Worm (Caenorhabditis elegans) whole organism, L1 larva: ENCODE measurements around the gene del-2.

Experiments used
- C04F5.9 ChIP-seq: sonication (generic microtip); optimal IDR thresholded peaks from 2 replicates; lab custom pipeline; 2016; ENCODE audit warnings: missing genetic modification characterization, missing compliant biosample characterization
- C34B4.2 ChIP-seq: sonication (generic microtip); optimal IDR thresholded peaks from 2 replicates; lab custom pipeline; 2017; ENCODE audit warnings: mild to moderate bottlenecking, missing genetic modification characterization, missing compliant biosample characterization
- F16B12.6 ChIP-seq: fragments of 150-350 bp; optimal IDR thresholded peaks from 2 replicates; lab custom pipeline; 2014; ENCODE audit warnings: missing biosample characterization, missing genetic modification characterization
- aly-2 ChIP-seq: fragments of 150-350 bp; optimal IDR thresholded peaks from 2 replicates; lab custom pipeline; 2014; ENCODE audit warnings: missing biosample characterization, missing genetic modification characterization
- ama-1 ChIP-seq: fragments of 150-350 bp; optimal IDR thresholded peaks from 2 replicates; lab custom pipeline; 2014
- blmp-1 ChIP-seq: fragments of 150-350 bp; optimal IDR thresholded peaks from 2 replicates; lab custom pipeline; 2014; ENCODE audit warnings: missing biosample characterization, missing genetic modification characterization
- ceh-63 ChIP-seq: fragments of 200-800 bp; sonication (Bioruptor generic); optimal IDR thresholded peaks from 2 replicates; lab custom pipeline; 2018; ENCODE audit warnings: mild to moderate bottlenecking, missing genetic modification characterization, missing compliant biosample characterization
- ceh-8 ChIP-seq: fragments of 200-800 bp; sonication (Bioruptor generic); optimal IDR thresholded peaks from 2 replicates; lab custom pipeline; 2018; ENCODE audit warnings: mild to moderate bottlenecking, missing genetic modification characterization, moderate library complexity, missing compliant biosample characterization
- ceh-82 ChIP-seq, 3 experiments: fragments of 150-350 bp in 1 of 3; sonication (generic microtip) in 2 of 3; optimal IDR thresholded peaks; 2 replicates each; lab custom pipeline; 2014 to 2017; ENCODE audit warnings: missing biosample characterization in 3 of 3, missing genetic modification characterization in 3 of 3
- ceh-90 ChIP-seq: sonication (generic microtip); optimal IDR thresholded peaks from 2 replicates; lab custom pipeline; 2016; ENCODE audit warnings: missing genetic modification characterization, missing compliant biosample characterization
- ces-1 ChIP-seq: fragments of 150-350 bp; optimal IDR thresholded peaks from 2 replicates; lab custom pipeline; 2014; ENCODE audit warnings: missing biosample characterization, missing genetic modification reagents, missing genetic modification characterization
- dsc-1 ChIP-seq: sonication (generic microtip); optimal IDR thresholded peaks from 2 replicates; lab custom pipeline; 2016; ENCODE audit warnings: mild to moderate bottlenecking, missing genetic modification characterization, missing compliant biosample characterization
- elt-2 ChIP-seq: sonication (generic microtip); optimal IDR thresholded peaks from 2 replicates; lab custom pipeline; 2016; ENCODE audit warnings: missing genetic modification characterization, mild to moderate bottlenecking, inconsistent platforms, missing compliant biosample characterization, missing genetic modification reagents
- elt-3 ChIP-seq, 6 experiments: fragments of 150-350 bp in 1 of 6; sonication (generic microtip); optimal IDR thresholded peaks; 2 replicates each; lab custom pipeline; 2017 to 2018; ENCODE audit warnings: missing biosample characterization in 6 of 6, missing genetic modification characterization in 6 of 6, inconsistent platforms in 1 of 6
- ets-5 ChIP-seq: fragments of 200-800 bp; sonication (Bioruptor generic); IDR thresholded peaks from 2 replicates; pipeline ENCODE4 v1.3.6; 2022; ENCODE audit warnings: missing genetic modification characterization, missing compliant biosample characterization
- fkh-10 ChIP-seq: sonication (generic microtip); optimal IDR thresholded peaks from 2 replicates; lab custom pipeline; 2017; ENCODE audit warnings: missing biosample characterization, missing genetic modification reagents, missing genetic modification characterization
- fos-1 ChIP-seq: fragments of 150-350 bp; optimal IDR thresholded peaks from 2 replicates; lab custom pipeline; 2014; ENCODE audit warnings: missing biosample characterization, missing genetic modification characterization
- hlh-17 ChIP-seq: fragments of 200-800 bp; sonication (Bioruptor generic); optimal IDR thresholded peaks from 2 replicates; lab custom pipeline; 2018; ENCODE audit warnings: missing genetic modification characterization, mild to moderate bottlenecking, missing compliant biosample characterization, moderate library complexity, borderline replicate concordance
- hlh-4 ChIP-seq: sonication (generic microtip); optimal IDR thresholded peaks from 2 replicates; lab custom pipeline; 2016; ENCODE audit warnings: mild to moderate bottlenecking, missing genetic modification characterization, missing compliant biosample characterization
- hpl-2 ChIP-seq: fragments of 150-350 bp; optimal IDR thresholded peaks from 2 replicates; lab custom pipeline; 2014; ENCODE audit warnings: missing biosample characterization, missing genetic modification reagents, missing genetic modification characterization
- irx-1 ChIP-seq: sonication (generic microtip); optimal IDR thresholded peaks from 2 replicates; lab custom pipeline; 2016; ENCODE audit warnings: missing genetic modification characterization, missing compliant biosample characterization
- isw-1 ChIP-seq: fragments of 200-800 bp; sonication (Bioruptor generic); IDR thresholded peaks from 2 replicates; pipeline ENCODE4 v1.3.6; 2022; ENCODE audit warnings: missing genetic modification characterization, missing compliant biosample characterization
- jun-1 ChIP-seq: fragments of 150-350 bp; optimal IDR thresholded peaks from 2 replicates; lab custom pipeline; 2014; ENCODE audit warnings: missing biosample characterization, missing genetic modification reagents, missing genetic modification characterization
- lin-14 ChIP-seq: fragments of 200-800 bp; sonication (Bioruptor generic); optimal IDR thresholded peaks from 2 replicates; lab custom pipeline; 2018; ENCODE audit warnings: mild to moderate bottlenecking, missing genetic modification characterization, moderate library complexity, missing compliant biosample characterization
- lin-35 ChIP-seq, 2 experiments: fragments of 150-350 bp; optimal IDR thresholded peaks; 2 replicates each; lab custom pipeline; 2014; ENCODE audit warnings: missing biosample characterization in 2 of 2, missing genetic modification characterization in 2 of 2, missing genetic modification reagents in 2 of 2
- lir-3 ChIP-seq: sonication (generic microtip); optimal IDR thresholded peaks from 2 replicates; lab custom pipeline; 2016; ENCODE audit warnings: mild to moderate bottlenecking, missing genetic modification characterization, moderate library complexity, missing compliant biosample characterization; ENCODE audit not compliant: poor library complexity
- lsy-2 ChIP-seq, 2 experiments: fragments of 150-350 bp; optimal IDR thresholded peaks; 2 replicates each; lab custom pipeline; 2014; ENCODE audit warnings: missing biosample characterization in 2 of 2, missing genetic modification characterization in 2 of 2
- mdl-1 ChIP-seq, 2 experiments: fragments of 150-350 bp; optimal IDR thresholded peaks; 2 replicates each; lab custom pipeline; 2014 to 2017; ENCODE audit warnings: missing biosample characterization in 2 of 2, missing genetic modification characterization in 2 of 2, inconsistent platforms in 1 of 2
- mef-2 ChIP-seq: fragments of 150-350 bp; optimal IDR thresholded peaks from 2 replicates; lab custom pipeline; 2014; ENCODE audit warnings: missing biosample characterization, missing genetic modification characterization
- mep-1 ChIP-seq: fragments of 150-350 bp; optimal IDR thresholded peaks from 2 replicates; lab custom pipeline; 2014; ENCODE audit warnings: missing biosample characterization, missing genetic modification characterization
- nhr-19 ChIP-seq: fragments of 200-800 bp; sonication (Bioruptor generic); conservative IDR thresholded peaks from 2 replicates; pipeline ENCODE4 v1.3.6; 2022; ENCODE audit warnings: missing genetic modification characterization, missing compliant biosample characterization
- nhr-237 ChIP-seq: fragments of 150-350 bp; optimal IDR thresholded peaks from 2 replicates; lab custom pipeline; 2014; ENCODE audit warnings: missing biosample characterization, missing genetic modification characterization
- nhr-28 ChIP-seq: fragments of 150-350 bp; optimal IDR thresholded peaks from 2 replicates; lab custom pipeline; 2014; ENCODE audit warnings: missing biosample characterization, missing genetic modification characterization
- nhr-47 ChIP-seq: sonication (generic microtip); optimal IDR thresholded peaks from 2 replicates; lab custom pipeline; 2016; ENCODE audit warnings: mild to moderate bottlenecking, missing genetic modification characterization, moderate library complexity, missing compliant biosample characterization
- nhr-71 ChIP-seq: sonication (generic microtip); optimal IDR thresholded peaks from 2 replicates; lab custom pipeline; 2016; ENCODE audit warnings: mild to moderate bottlenecking, missing genetic modification characterization, moderate library complexity, missing compliant biosample characterization
- nhr-85 ChIP-seq: sonication (generic microtip); peaks from one replicate; lab custom pipeline; 2016; ENCODE audit warnings: missing genetic modification characterization, inconsistent platforms, missing compliant biosample characterization
- pqm-1 ChIP-seq: sonication (generic microtip); optimal IDR thresholded peaks from 3 replicates; lab custom pipeline; 2017; ENCODE audit warnings: missing biosample characterization, missing genetic modification characterization
- skn-1 ChIP-seq: fragments of 150-350 bp; optimal IDR thresholded peaks from 2 replicates; lab custom pipeline; 2014; ENCODE audit warnings: missing biosample characterization, missing genetic modification characterization
- snpc-4 ChIP-seq: fragments of 150-350 bp; optimal IDR thresholded peaks from 2 replicates; lab custom pipeline; 2014; ENCODE audit warnings: missing biosample characterization, missing genetic modification characterization
- snu-23 ChIP-seq: sonication (generic microtip); optimal IDR thresholded peaks from 2 replicates; lab custom pipeline; 2016; ENCODE audit warnings: missing genetic modification characterization, missing compliant biosample characterization
- sox-4 ChIP-seq: sonication (generic microtip); optimal IDR thresholded peaks from 2 replicates; lab custom pipeline; 2016; ENCODE audit warnings: missing genetic modification characterization, missing compliant biosample characterization
- sptf-1 ChIP-seq: fragments of 150-350 bp; optimal IDR thresholded peaks from 2 replicates; lab custom pipeline; 2014; ENCODE audit warnings: missing biosample characterization, missing genetic modification characterization
- sup-37 ChIP-seq: fragments of 200-800 bp; sonication (Bioruptor generic); optimal IDR thresholded peaks from 2 replicates; lab custom pipeline; 2018; ENCODE audit warnings: mild to moderate bottlenecking, missing genetic modification characterization, missing compliant biosample characterization
- swsn-7 ChIP-seq: sonication (generic microtip); optimal IDR thresholded peaks from 2 replicates; lab custom pipeline; 2016; ENCODE audit warnings: missing genetic modification characterization, missing compliant biosample characterization
- tbx-2 ChIP-seq: sonication (generic microtip); optimal IDR thresholded peaks from 2 replicates; lab custom pipeline; 2016; ENCODE audit warnings: missing genetic modification characterization, missing compliant biosample characterization
- tlp-1 ChIP-seq: fragments of 150-350 bp; optimal IDR thresholded peaks from 2 replicates; lab custom pipeline; 2014; ENCODE audit warnings: missing biosample characterization, missing genetic modification characterization
- unc-62 ChIP-seq: fragments of 150-350 bp; optimal IDR thresholded peaks from 2 replicates; lab custom pipeline; 2014; ENCODE audit warnings: missing biosample characterization, missing genetic modification reagents, missing genetic modification characterization
- unc-86 ChIP-seq: sonication (generic microtip); optimal IDR thresholded peaks from 2 replicates; lab custom pipeline; 2016; ENCODE audit warnings: missing genetic modification characterization, missing compliant biosample characterization
- vab-15 ChIP-seq: sonication (generic microtip); optimal IDR thresholded peaks from 2 replicates; lab custom pipeline; 2017; ENCODE audit warnings: missing genotype, mild to moderate bottlenecking, missing genetic modification characterization, missing compliant biosample characterization
- zip-4 ChIP-seq: fragments of 200-800 bp; sonication (Bioruptor generic); optimal IDR thresholded peaks from 2 replicates; lab custom pipeline; 2018; ENCODE audit warnings: mild to moderate bottlenecking, missing genetic modification characterization, moderate library complexity, missing compliant biosample characterization
- ztf-11 ChIP-seq, 2 experiments: sonication (generic microtip); optimal IDR thresholded peaks; 2 replicates each; lab custom pipeline; 2016 to 2017; ENCODE audit warnings: missing genetic modification characterization in 2 of 2, missing biosample characterization in 1 of 2, missing compliant biosample characterization in 1 of 2

del-2 gene

ce11 chrIV:9677226-9677992 is 35.6 kb upstream of the del-2 start (continued):
- TF ChIP-seq dsc-1 (peak; percentile 60), ceh-90 (tag; lab: Kevin White, UChicago) (no peak), fkh-10 (GFP tag; lab: Kevin White, UChicago) (peak; percentile 55), lsy-2 (tag; optimal IDR thresholded peaks at IDR 0.05; lab: Kevin White, UChicago) (peak; percentile 74 to 84), irx-1 (tag; lab: Kevin White, UChicago) (peak; percentile 54), mep-1 (tag; lab: Kevin White, UChicago) (peak; percentile 82), snpc-4 (peak; percentile 3), elt-3 (tag; optimal IDR thresholded peaks at IDR 0.05; lab: Kevin White, UChicago) (peak in 5 of 6 experiments; percentile 22 to 57 (median 40)), pqm-1 (tag; lab: Kevin White, UChicago) (peak; percentile 30), snu-23 (GFP tag; lab: Kevin White, UChicago) (peak; percentile 80), nhr-71 (peak; percentile 91), elt-2 (tag; lab: Kevin White, UChicago) (peak; percentile 23), ces-1 (no peak), aly-2 (tag; lab: Kevin White, UChicago) (no peak), lir-3 (tag; lab: Kevin White, UChicago) (peak; percentile 43), hlh-17 (no peak), ztf-11 (tag; optimal IDR thresholded peaks at IDR 0.05; lab: Kevin White, UChicago) (no peak), ceh-8 (no peak), zip-4 (GFP tag; lab: Kevin White, UChicago) (no peak), F16B12.6 (tag; lab: Kevin White, UChicago) (no peak), lin-14 (GFP tag; lab: Kevin White, UChicago) (peak; percentile 95), ceh-63 (GFP tag; lab: Kevin White, UChicago) (no peak), fos-1 (tag; lab: Kevin White, UChicago) (peak; percentile 77), unc-62 (no peak), hpl-2 (GFP tag; lab: Kevin White, UChicago) (no peak), tbx-2 (tag; lab: Kevin White, UChicago) (peak; percentile 68), tlp-1 (tag; lab: Kevin White, UChicago) (no peak), jun-1 (tag; lab: Kevin White, UChicago) (peak; percentile 38), sptf-1 (no peak), lin-35 (GFP tag; optimal IDR thresholded peaks at IDR 0.05; lab: Kevin White, UChicago) (peak; percentile 55 to 71), C04F5.9 (tag; lab: Kevin White, UChicago) (no peak), ceh-82 (tag; optimal IDR thresholded peaks at IDR 0.05; lab: Kevin White, UChicago) (peak; percentile 46 to 55 (median 48)), blmp-1 (peak; percentile 94), sox-4 (tag; lab: Kevin White, UChicago) (peak; percentile 30), isw-1 (GFP tag; lab: Robert Waterston, UW) (peak; percentile 32; the same call in 1 of the 2 replicates), ets-5 (GFP tag; lab: Robert Waterston, UW) (no peak), swsn-7 (tag; lab: Kevin White, UChicago) (peak; percentile 69), skn-1 (tag; lab: Kevin White, UChicago) (peak; percentile 67), nhr-47 (tag; lab: Kevin White, UChicago) (peak; percentile 77), C34B4.2 (tag; lab: Kevin White, UChicago) (no peak)
- TF ChIP-seq, all 84 proteins: peak for 45

- TF ChIP-seq mef-2 (tag; lab: Kevin White, UChicago), result no peak
- TF ChIP-seq sup-37 (GFP tag; lab: Kevin White, UChicago), result no peak
- no peak for TF ChIP-seq unc-86 (tag; lab: Kevin White, UChicago)
- no peak for TF ChIP-seq zip-4 (GFP tag; lab: Kevin White, UChicago)
- TF ChIP-seq snpc-4, result no peak
- no peak for TF ChIP-seq vab-15 (tag; lab: Kevin White, UChicago)
- TF ChIP-seq elt-3 (tag; optimal IDR thresholded peaks at IDR 0.05; lab: Kevin White, UChicago), result no peak
- TF ChIP-seq ama-1 (lab: Kevin White, UChicago), result no peak
- no peak for TF ChIP-seq irx-1 (tag; lab: Kevin White, UChicago)
- no peak for TF ChIP-seq nhr-28
- TF ChIP-seq C04F5.9 (tag; lab: Kevin White, UChicago), result no peak
- no peak for TF ChIP-seq hlh-4
- no peak for TF ChIP-seq ets-5 (GFP tag; lab: Robert Waterston, UW)
- no peak for TF ChIP-seq ces-1
- TF ChIP-seq mdl-1 (tag; optimal IDR thresholded peaks at IDR 0.05; lab: Kevin White, UChicago), result peak in 1 of 2 experiments; percentile 33
- no peak for TF ChIP-seq nhr-237 (tag; lab: Kevin White, UChicago)
- TF ChIP-seq nhr-85 (tag; lab: Kevin White, UChicago), result peak; percentile 63
- peak in 1 of 2 experiments; percentile 58 for TF ChIP-seq lin-35 (GFP tag; optimal IDR thresholded peaks at IDR 0.05; lab: Kevin White, UChicago)
- no peak for TF ChIP-seq fos-1 (tag; lab: Kevin White, UChicago)
- TF ChIP-seq ceh-63 (GFP tag; lab: Kevin White, UChicago), result no peak
- TF ChIP-seq nhr-19 (GFP tag; lab: Robert Waterston, UW), result no peak
Measured at ce11 chrIV:9676535-9676934, 34.7 kb upstream of the del-2 start.
